Fruit fly (Drosophila melanogaster) whole organism, adult: Measurements from ENCODE around the gene CG34107.

Source experiments
- CG11617 ChIP-seq: fragments of 200-800 bp; sonication (Bioruptor generic); optimal IDR thresholded peaks from 2 replicates; lab custom pipeline; 2017; ENCODE audit warnings: mild to moderate bottlenecking, missing biosample characterization, missing genetic modification reagents, missing genetic modification characterization
- CG12768 ChIP-seq: fragments of 200-800 bp; sonication (Bioruptor generic); optimal IDR thresholded peaks from 2 replicates; lab custom pipeline; 2017; ENCODE audit warnings: missing biosample characterization, missing genetic modification characterization, mild to moderate bottlenecking, moderate library complexity, missing genetic modification reagents
- CG5204 ChIP-seq: fragments of 200-800 bp; sonication (Bioruptor generic); optimal IDR thresholded peaks from 2 replicates; lab custom pipeline; 2016; ENCODE audit warnings: missing biosample characterization, missing genetic modification characterization
- CG7101 ChIP-seq: fragments of 200-800 bp; sonication (Bioruptor generic); optimal IDR thresholded peaks from 2 replicates; lab custom pipeline; 2018; ENCODE audit warnings: missing biosample characterization, mild to moderate bottlenecking, missing genetic modification characterization, moderate library complexity
- Clk ChIP-seq: fragments of 200-800 bp; sonication (Bioruptor generic); optimal IDR thresholded peaks from 2 replicates; lab custom pipeline; 2017; ENCODE audit warnings: missing biosample characterization, missing genetic modification characterization
- cic ChIP-seq: fragments of 200-800 bp; sonication (Bioruptor generic); optimal IDR thresholded peaks from 2 replicates; lab custom pipeline; 2017; ENCODE audit warnings: missing biosample characterization, mild to moderate bottlenecking, missing genetic modification characterization, moderate library complexity
- cnc ChIP-seq, 2 experiments: fragments of >200 bp; optimal IDR thresholded peaks; 2 replicates each; lab custom pipeline; 2017
- tj ChIP-seq: fragments of 200-800 bp; sonication (Bioruptor generic); optimal IDR thresholded peaks from 3 replicates; lab custom pipeline; 2017; ENCODE audit warnings: missing biosample characterization, mild to moderate bottlenecking, missing genetic modification characterization, moderate library complexity
- toe ChIP-seq: fragments of 200-800 bp; sonication (Bioruptor generic); optimal IDR thresholded peaks from 2 replicates; lab custom pipeline; 2016; ENCODE audit warnings: missing biosample characterization, missing genetic modification characterization

- TF ChIP-seq CG7101 (tag; lab: Kevin White, UChicago) (no peak), CG12768 (GFP tag; lab: Kevin White, UChicago) (no peak), cnc (optimal IDR thresholded peaks at IDR 0.05; lab: Kevin White, UChicago) (no peak), CG5204 (no peak), tj (no peak), cic (no peak), toe (GFP tag; lab: Kevin White, UChicago) (no peak), Clk (GFP tag; lab: Kevin White, UChicago) (no peak), CG11617 (GFP tag; lab: Kevin White, UChicago) (no peak)
Observed at dm6 chr3R:10272695-10273094, 48.0 kb downstream of the CG34107 start.
